Fruit fly (Drosophila melanogaster) whole organism, wandering third instar larva: Measurements from ENCODE around the gene Vps60.

Source experiments
- Abd-B ChIP-seq: fragments of >200 bp; optimal IDR thresholded peaks from 2 replicates; lab custom pipeline; 2017; ENCODE audit warnings: missing biosample characterization, missing genetic modification characterization
- CG32264 ChIP-seq: fragments of 200-800 bp; sonication (Bioruptor generic); optimal IDR thresholded peaks from 2 replicates; lab custom pipeline; 2016; ENCODE audit warnings: missing biosample characterization, missing genetic modification characterization
- CG9705 ChIP-seq: fragments of 200-800 bp; sonication (Bioruptor generic); optimal IDR thresholded peaks from 2 replicates; lab custom pipeline; 2018; ENCODE audit warnings: missing biosample characterization, mild to moderate bottlenecking, missing genetic modification characterization
- CrebA ChIP-seq: fragments of 200-800 bp; sonication (Bioruptor generic); optimal IDR thresholded peaks from 2 replicates; lab custom pipeline; 2016; ENCODE audit warnings: missing biosample characterization, mild to moderate bottlenecking, missing genetic modification characterization, borderline replicate concordance
- Dfd ChIP-seq: fragments of >200 bp; optimal IDR thresholded peaks from 2 replicates; lab custom pipeline; 2017; ENCODE audit warnings: missing biosample characterization, missing genetic modification characterization
- GATAd ChIP-seq: sonication (Bioruptor generic); optimal IDR thresholded peaks from 2 replicates; lab custom pipeline; 2016; ENCODE audit warnings: missing biosample characterization, missing genetic modification characterization
- HLH106 ChIP-seq: fragments of 200-800 bp; optimal IDR thresholded peaks from 3 replicates; lab custom pipeline; 2019; ENCODE audit warnings: missing biosample characterization, mild to moderate bottlenecking, missing genetic modification characterization, moderate library complexity
- Hnf4 ChIP-seq: fragments of 200-800 bp; sonication (Bioruptor generic); optimal IDR thresholded peaks from 2 replicates; lab custom pipeline; 2016; ENCODE audit warnings: missing biosample characterization, mild to moderate bottlenecking, missing genetic modification characterization
- Hr78 ChIP-seq: fragments of >200 bp; optimal IDR thresholded peaks from 2 replicates; lab custom pipeline; 2017; ENCODE audit warnings: missing biosample characterization, missing genetic modification characterization
- Hr83 ChIP-seq: fragments of 200-300 bp; sonication (Bioruptor generic); optimal IDR thresholded peaks from 2 replicates; lab custom pipeline; 2016; ENCODE audit warnings: missing biosample characterization, mild to moderate bottlenecking, missing genetic modification characterization, moderate library complexity; ENCODE audit not compliant: poor library complexity, severe bottlenecking
- Jra ChIP-seq: sonication (Bioruptor generic); optimal IDR thresholded peaks from 2 replicates; lab custom pipeline; 2016; ENCODE audit warnings: missing biosample characterization, missing genetic modification characterization
- Myc ChIP-seq: fragments of >200 bp; optimal IDR thresholded peaks from 2 replicates; lab custom pipeline; 2017
- OdsH ChIP-seq: fragments of 200-800 bp; sonication (Bioruptor generic); optimal IDR thresholded peaks from 2 replicates; lab custom pipeline; 2016; ENCODE audit warnings: missing biosample characterization, mild to moderate bottlenecking, missing genetic modification characterization
- Rel ChIP-seq, 2 experiments: fragments of 200-800 bp; sonication (Bioruptor generic) in 1 of 2; optimal IDR thresholded peaks; 2 replicates in 1 of 2; 3 replicates in 1 of 2; lab custom pipeline; 2016 to 2019; ENCODE audit warnings: mild to moderate bottlenecking in 2 of 2, missing biosample characterization in 2 of 2, missing genetic modification characterization in 2 of 2, moderate library complexity in 1 of 2
- Sp1 ChIP-seq: fragments of 200-800 bp; sonication (Bioruptor generic); optimal IDR thresholded peaks from 3 replicates; lab custom pipeline; 2019; ENCODE audit warnings: missing biosample characterization, mild to moderate bottlenecking, missing genetic modification characterization, moderate library complexity
- Vsx2 ChIP-seq: fragments of 200-300, 225-300 bp; sonication (Bioruptor generic); optimal IDR thresholded peaks from 2 replicates; lab custom pipeline; 2018; ENCODE audit warnings: missing biosample characterization, missing genetic modification characterization; ENCODE audit not compliant: partially characterized antibody
- br ChIP-seq: fragments of 200-800 bp; sonication (Bioruptor generic); optimal IDR thresholded peaks from 2 replicates; lab custom pipeline; 2016; ENCODE audit warnings: missing biosample characterization, missing genetic modification characterization
- brk ChIP-seq: fragments of 200-800 bp; sonication (Bioruptor generic); optimal IDR thresholded peaks from 2 replicates; lab custom pipeline; 2016; ENCODE audit warnings: missing biosample characterization, mild to moderate bottlenecking, missing genetic modification characterization
- dl ChIP-seq, 2 experiments: fragments of 175-275, 200-275 bp in 1 of 2; fragments of 200-275 bp in 1 of 2; sonication (Bioruptor generic); optimal IDR thresholded peaks; lab custom pipeline; 2018; ENCODE audit warnings: mild to moderate bottlenecking in 2 of 2, missing biosample characterization in 2 of 2, missing genetic modification characterization in 2 of 2, moderate library complexity in 2 of 2; ENCODE audit not compliant: partially characterized antibody in 2 of 2, insufficient read depth in 1 of 2
- dmrt93B ChIP-seq: fragments of 200-800 bp; sonication (Bioruptor generic); optimal IDR thresholded peaks from 2 replicates; lab custom pipeline; 2018; ENCODE audit warnings: missing biosample characterization, mild to moderate bottlenecking, missing genetic modification characterization
- dsf ChIP-seq: sonication (Bioruptor generic); optimal IDR thresholded peaks from 2 replicates; lab custom pipeline; 2016; ENCODE audit warnings: missing biosample characterization, missing genetic modification characterization, borderline replicate concordance
- ey ChIP-seq: fragments of 200-800 bp; sonication (Bioruptor generic); optimal IDR thresholded peaks from 2 replicates; lab custom pipeline; 2016; ENCODE audit warnings: missing biosample characterization, missing genetic modification characterization
- foxo ChIP-seq, 2 experiments: fragments of 200-800 bp; sonication (Bioruptor generic); optimal IDR thresholded peaks; 2 replicates in 1 of 2; 3 replicates in 1 of 2; lab custom pipeline; 2016 to 2017; ENCODE audit warnings: missing biosample characterization in 2 of 2, missing genetic modification characterization in 2 of 2
- fru ChIP-seq: fragments of 200-800 bp; sonication (Bioruptor generic); optimal IDR thresholded peaks from 3 replicates; lab custom pipeline; 2016; ENCODE audit warnings: missing biosample characterization, mild to moderate bottlenecking, missing genetic modification characterization
- h ChIP-seq: fragments of 200-800 bp; sonication (Bioruptor generic); optimal IDR thresholded peaks from 3 replicates; lab custom pipeline; 2016; ENCODE audit warnings: missing biosample characterization, mild to moderate bottlenecking, missing genetic modification characterization
- jim ChIP-seq: fragments of 175-275, 200-325 bp; sonication (Bioruptor generic); optimal IDR thresholded peaks from 2 replicates; lab custom pipeline; 2016; ENCODE audit warnings: missing biosample characterization, mild to moderate bottlenecking, missing genetic modification characterization
- lola ChIP-seq: fragments of >200 bp; optimal IDR thresholded peaks from 2 replicates; lab custom pipeline; 2017; ENCODE audit warnings: missing biosample characterization, missing genetic modification characterization
- psq ChIP-seq: fragments of 200-800 bp; sonication (Bioruptor generic); optimal IDR thresholded peaks from 3 replicates; lab custom pipeline; 2017; ENCODE audit warnings: missing biosample characterization, mild to moderate bottlenecking, missing genetic modification characterization, moderate library complexity
- sage ChIP-seq: fragments of 200-800 bp; sonication (Bioruptor generic); optimal IDR thresholded peaks from 2 replicates; lab custom pipeline; 2016; ENCODE audit warnings: missing biosample characterization, mild to moderate bottlenecking, missing genetic modification characterization
- sv ChIP-seq: fragments of 200-800 bp; sonication (Bioruptor generic); optimal IDR thresholded peaks from 3 replicates; lab custom pipeline; 2016; ENCODE audit warnings: missing biosample characterization, missing genetic modification characterization
- tai ChIP-seq: sonication (Bioruptor generic); optimal IDR thresholded peaks from 2 replicates; lab custom pipeline; 2016; ENCODE audit warnings: missing biosample characterization, missing genetic modification characterization
- usp ChIP-seq: fragments of >200 bp; optimal IDR thresholded peaks from 2 replicates; lab custom pipeline; 2017; ENCODE audit warnings: missing biosample characterization, missing genetic modification characterization
- woc ChIP-seq: sonication (Bioruptor generic); optimal IDR thresholded peaks from 2 replicates; lab custom pipeline; 2016; ENCODE audit warnings: missing biosample characterization, mild to moderate bottlenecking, missing genetic modification characterization

Gene Vps60

DNA sequence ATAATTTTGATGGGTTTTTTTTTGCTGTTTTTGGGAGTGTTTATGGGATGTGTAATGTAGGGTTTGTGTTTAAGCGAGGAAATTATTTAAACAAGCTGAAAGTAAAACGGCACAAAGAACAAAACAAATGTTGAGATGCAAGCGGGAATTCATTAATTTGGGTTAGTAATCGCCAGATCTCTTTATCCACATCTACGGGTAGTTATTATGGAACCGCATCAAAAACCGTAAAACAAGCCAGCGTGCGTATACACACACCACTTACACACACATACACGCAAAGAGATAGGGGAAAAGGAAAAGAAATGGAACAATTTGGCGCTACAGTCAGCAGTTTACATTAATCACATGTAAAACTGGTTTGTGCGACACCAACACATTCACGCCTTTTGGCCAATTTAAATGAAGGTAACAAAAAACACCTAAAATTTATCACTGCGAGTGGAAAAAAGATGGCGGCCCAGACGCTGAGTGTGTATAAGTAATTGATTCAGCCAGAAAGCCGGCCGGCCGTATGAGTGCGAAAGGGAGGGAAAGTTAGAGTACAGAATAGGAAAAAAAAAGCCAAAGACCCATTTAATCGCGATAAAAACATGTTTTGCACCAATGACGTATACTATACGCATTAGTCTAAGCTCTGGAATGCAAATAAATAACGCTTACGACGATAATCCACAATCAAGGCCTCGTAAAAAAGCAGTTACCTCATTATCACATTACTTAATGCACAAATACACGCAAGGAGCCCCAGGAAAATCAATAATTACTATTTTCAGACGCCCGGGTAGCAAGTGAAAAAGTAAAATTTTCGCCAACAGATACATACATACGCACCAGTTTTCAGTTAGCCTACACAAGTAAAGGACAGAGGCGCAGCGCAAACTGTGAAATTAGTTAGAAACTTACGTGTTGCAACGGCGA, 22.8 kb upstream of the Vps60 start:
- TF ChIP-seq lola (GFP tag; lab: Kevin White, UChicago) (no peak), Jra (no peak), fru (GFP tag; lab: Kevin White, UChicago) (no peak), dsf (GFP tag; lab: Kevin White, UChicago) (no peak), Sp1 (no peak), CG9705 (GFP tag; lab: Kevin White, UChicago) (no peak), Hr83 (GFP tag; lab: Kevin White, UChicago) (no peak), Vsx2 (GFP tag; lab: Kevin White, UChicago) (peak; percentile 55), dmrt93B (GFP tag; lab: Kevin White, UChicago) (no peak), woc (GFP tag; lab: Kevin White, UChicago) (peak; percentile 2), brk (GFP tag; lab: Kevin White, UChicago) (no peak), foxo (GFP tag; optimal IDR thresholded peaks at IDR 0.05; lab: Kevin White, UChicago) (no peak), ey (no peak), tai (GFP tag; lab: Kevin White, UChicago) (no peak), Myc (lab: Kevin White, UChicago) (no peak), psq (GFP tag; lab: Kevin White, UChicago) (peak; percentile 28), br (GFP tag; lab: Kevin White, UChicago) (no peak), usp (GFP tag; lab: Kevin White, UChicago) (no peak)

DNA sequence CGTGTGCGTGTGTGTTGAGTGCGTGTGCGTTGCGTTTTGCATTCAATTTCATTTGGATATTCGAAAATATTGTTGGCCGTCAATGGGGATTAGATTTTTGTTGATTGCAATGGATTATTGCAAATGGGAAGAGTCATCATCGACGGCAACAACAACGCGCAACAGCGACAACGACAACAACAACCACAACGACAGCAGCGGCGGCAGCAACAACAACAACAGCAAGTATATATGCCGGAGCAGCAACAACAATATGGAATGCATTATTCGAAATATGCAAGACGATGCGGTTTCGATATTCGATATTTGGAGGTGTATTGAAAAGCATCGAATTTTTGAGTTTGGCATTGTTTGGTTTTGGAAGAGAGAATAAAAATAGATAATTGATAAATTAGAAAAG, 20.6 kb upstream of the Vps60 start:
- peak; percentile 87 for TF ChIP-seq Dfd (GFP tag; lab: Kevin White, UChicago)
- TF ChIP-seq Sp1: no peak

dm6 chr3L:17638649-17639048, 17.2 kb upstream of the Vps60 start:
- no peak for TF ChIP-seq tai (GFP tag; lab: Kevin White, UChicago)
- no peak for TF ChIP-seq dl (GFP tag; optimal IDR thresholded peaks at IDR 0.05; lab: Kevin White, UChicago; ENCODE audit: insufficient read depth in 1 of 2, partially characterized antibody in 2 of 2)
- TF ChIP-seq CrebA (GFP tag; lab: Kevin White, UChicago): no peak
- TF ChIP-seq OdsH: no peak
- TF ChIP-seq woc (GFP tag; lab: Kevin White, UChicago): no peak
- no peak for TF ChIP-seq sage
- no peak for TF ChIP-seq Hr83 (GFP tag; lab: Kevin White, UChicago)
- no peak for TF ChIP-seq dsf (GFP tag; lab: Kevin White, UChicago)
- TF ChIP-seq jim (GFP tag; lab: Kevin White, UChicago): no peak

DNA sequence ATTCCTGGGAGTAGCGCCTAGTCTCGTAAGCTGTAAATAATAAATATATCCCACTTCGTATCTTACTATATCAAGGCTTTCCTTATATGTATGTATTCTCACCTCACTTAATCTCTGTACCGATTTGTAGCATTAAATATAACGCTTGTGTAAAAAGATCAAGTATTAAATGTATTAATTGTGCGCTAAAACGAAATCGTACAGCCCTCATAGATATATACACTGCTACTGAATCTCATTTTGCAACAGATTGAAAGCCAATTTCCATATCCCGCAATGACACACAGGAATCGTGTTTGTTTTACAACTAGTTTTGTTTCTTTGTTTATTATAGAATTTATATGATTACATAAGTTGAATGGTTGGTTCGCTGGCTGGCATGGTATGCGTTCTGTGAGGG, 16.4 kb upstream of the Vps60 start:
- TF ChIP-seq br (GFP tag; lab: Kevin White, UChicago) (no peak), dl (GFP tag; optimal IDR thresholded peaks at IDR 0.05; lab: Kevin White, UChicago; ENCODE audit: insufficient read depth in 1 of 2, partially characterized antibody in 2 of 2) (no peak), HLH106 (tag; lab: Kevin White, UChicago) (no peak), Hr78 (no peak), dsf (GFP tag; lab: Kevin White, UChicago) (no peak), Sp1 (no peak), GATAd (GFP tag; lab: Kevin White, UChicago) (no peak), Myc (lab: Kevin White, UChicago) (no peak), ey (no peak), Jra (no peak), Hnf4 (GFP tag; lab: Kevin White, UChicago) (no peak)

DNA sequence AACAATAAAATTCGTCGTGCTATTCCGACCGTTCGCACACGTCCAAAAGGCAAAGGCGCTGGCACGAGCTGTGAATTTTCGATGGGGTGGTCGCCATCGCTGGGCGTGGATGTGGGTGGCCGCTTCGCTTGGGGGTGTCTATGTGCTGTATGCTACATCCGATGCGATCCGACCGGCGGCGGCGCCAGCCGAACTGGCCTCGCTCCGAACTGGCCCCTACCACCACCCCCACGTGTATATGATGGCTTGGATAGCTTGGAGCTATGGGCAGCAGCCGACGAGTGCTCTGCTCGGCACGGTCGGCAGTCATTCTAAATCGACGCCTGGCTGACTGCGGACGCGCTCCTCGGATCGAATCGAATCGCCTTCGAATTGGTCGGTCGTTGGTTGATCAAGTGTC, 11.7 kb upstream of the Vps60 start, which contains the start of gene CG7497:
TSS of gene CG7497 (plus strand) at position 308 of the 400 bp plus-strand sequence.
- TF ChIP-seq dl (GFP tag; optimal IDR thresholded peaks at IDR 0.05; lab: Kevin White, UChicago; ENCODE audit: insufficient read depth in 1 of 2, partially characterized antibody in 2 of 2) (no peak), dsf (GFP tag; lab: Kevin White, UChicago) (no peak), Dfd (GFP tag; lab: Kevin White, UChicago) (no peak), Abd-B (no peak), fru (GFP tag; lab: Kevin White, UChicago) (no peak), sv (no peak), h (GFP tag; lab: Kevin White, UChicago) (no peak), Sp1 (no peak), usp (GFP tag; lab: Kevin White, UChicago) (no peak), Rel (GFP tag; optimal IDR thresholded peaks at IDR 0.05; lab: Kevin White, UChicago) (no peak), Rel (tag; optimal IDR thresholded peaks at IDR 0.05; lab: Kevin White, UChicago) (no peak), Hr78 (no peak), CG32264 (GFP tag; lab: Kevin White, UChicago) (no peak)
